Worm (Caenorhabditis elegans): ENCODE data around the gene Y57G11C.8.
"Not testable (repeated sequence)": the region's sequence is repeated elsewhere in the genome, so short reads cannot be mapped to it uniquely, and the experiment has no call there.

ce11 chrIV:14774454-14774853 is 7.2 kb upstream of the Y57G11C.8 start, which contains the start of gene Y57G11C.51:
- TF ChIP-seq him-1, dao-5 (tag; optimal IDR thresholded peaks at IDR 0.05): not testable (repeated sequence)

Data from whole organism, L4/young adult.